Fruit fly (Drosophila melanogaster) whole organism, wandering third instar larva: ENCODE measurements around the gene Dpm2.
A peak's percentile ranks its signal among the peaks of the same experiment; 100 is the strongest.

Source experiments
- Abd-B ChIP-seq: fragments of >200 bp; optimal IDR thresholded peaks from 2 replicates; lab custom pipeline; 2017; ENCODE audit warnings: missing biosample characterization, missing genetic modification characterization
- CG32264 ChIP-seq: fragments of 200-800 bp; sonication (Bioruptor generic); optimal IDR thresholded peaks from 2 replicates; lab custom pipeline; 2016; ENCODE audit warnings: missing biosample characterization, missing genetic modification characterization
- CG9705 ChIP-seq: fragments of 200-800 bp; sonication (Bioruptor generic); optimal IDR thresholded peaks from 2 replicates; lab custom pipeline; 2018; ENCODE audit warnings: missing biosample characterization, mild to moderate bottlenecking, missing genetic modification characterization
- CrebA ChIP-seq: fragments of 200-800 bp; sonication (Bioruptor generic); optimal IDR thresholded peaks from 2 replicates; lab custom pipeline; 2016; ENCODE audit warnings: missing biosample characterization, mild to moderate bottlenecking, missing genetic modification characterization, borderline replicate concordance
- Dif ChIP-seq: fragments of 200-275, 200-300 bp; sonication (Bioruptor generic); optimal IDR thresholded peaks from 2 replicates; lab custom pipeline; 2018; ENCODE audit warnings: missing biosample characterization, missing genetic modification characterization; ENCODE audit not compliant: partially characterized antibody
- GATAd ChIP-seq: sonication (Bioruptor generic); optimal IDR thresholded peaks from 2 replicates; lab custom pipeline; 2016; ENCODE audit warnings: missing biosample characterization, missing genetic modification characterization
- HLH106 ChIP-seq: fragments of 200-800 bp; optimal IDR thresholded peaks from 3 replicates; lab custom pipeline; 2019; ENCODE audit warnings: missing biosample characterization, mild to moderate bottlenecking, missing genetic modification characterization, moderate library complexity
- Hnf4 ChIP-seq: fragments of 200-800 bp; sonication (Bioruptor generic); optimal IDR thresholded peaks from 2 replicates; lab custom pipeline; 2016; ENCODE audit warnings: missing biosample characterization, mild to moderate bottlenecking, missing genetic modification characterization
- Hr83 ChIP-seq: fragments of 200-300 bp; sonication (Bioruptor generic); optimal IDR thresholded peaks from 2 replicates; lab custom pipeline; 2016; ENCODE audit warnings: missing biosample characterization, mild to moderate bottlenecking, missing genetic modification characterization, moderate library complexity; ENCODE audit not compliant: poor library complexity, severe bottlenecking
- Jra ChIP-seq: sonication (Bioruptor generic); optimal IDR thresholded peaks from 2 replicates; lab custom pipeline; 2016; ENCODE audit warnings: missing biosample characterization, missing genetic modification characterization
- Mio ChIP-seq: sonication (Bioruptor generic); optimal IDR thresholded peaks from 2 replicates; lab custom pipeline; 2016; ENCODE audit warnings: missing biosample characterization, missing genetic modification characterization
- Myc ChIP-seq: fragments of >200 bp; optimal IDR thresholded peaks from 2 replicates; lab custom pipeline; 2017
- N ChIP-seq: fragments of >200 bp; optimal IDR thresholded peaks from 2 replicates; lab custom pipeline; 2018; ENCODE audit warnings: missing biosample characterization, missing external identifiers, missing genetic modification characterization
- OdsH ChIP-seq: fragments of 200-800 bp; sonication (Bioruptor generic); optimal IDR thresholded peaks from 2 replicates; lab custom pipeline; 2016; ENCODE audit warnings: missing biosample characterization, mild to moderate bottlenecking, missing genetic modification characterization
- Sp1 ChIP-seq: fragments of 200-800 bp; sonication (Bioruptor generic); optimal IDR thresholded peaks from 3 replicates; lab custom pipeline; 2019; ENCODE audit warnings: missing biosample characterization, mild to moderate bottlenecking, missing genetic modification characterization, moderate library complexity
- Vsx2 ChIP-seq: fragments of 200-300, 225-300 bp; sonication (Bioruptor generic); optimal IDR thresholded peaks from 2 replicates; lab custom pipeline; 2018; ENCODE audit warnings: missing biosample characterization, missing genetic modification characterization; ENCODE audit not compliant: partially characterized antibody
- br ChIP-seq: fragments of 200-800 bp; sonication (Bioruptor generic); optimal IDR thresholded peaks from 2 replicates; lab custom pipeline; 2016; ENCODE audit warnings: missing biosample characterization, missing genetic modification characterization
- brk ChIP-seq: fragments of 200-800 bp; sonication (Bioruptor generic); optimal IDR thresholded peaks from 2 replicates; lab custom pipeline; 2016; ENCODE audit warnings: missing biosample characterization, mild to moderate bottlenecking, missing genetic modification characterization
- dmrt93B ChIP-seq: fragments of 200-800 bp; sonication (Bioruptor generic); optimal IDR thresholded peaks from 2 replicates; lab custom pipeline; 2018; ENCODE audit warnings: missing biosample characterization, mild to moderate bottlenecking, missing genetic modification characterization
- ey ChIP-seq: fragments of 200-800 bp; sonication (Bioruptor generic); optimal IDR thresholded peaks from 2 replicates; lab custom pipeline; 2016; ENCODE audit warnings: missing biosample characterization, missing genetic modification characterization
- foxo ChIP-seq, 2 experiments: fragments of 200-800 bp; sonication (Bioruptor generic); optimal IDR thresholded peaks; 2 replicates in 1 of 2; 3 replicates in 1 of 2; lab custom pipeline; 2016 to 2017; ENCODE audit warnings: missing biosample characterization in 2 of 2, missing genetic modification characterization in 2 of 2
- fru ChIP-seq: fragments of 200-800 bp; sonication (Bioruptor generic); optimal IDR thresholded peaks from 3 replicates; lab custom pipeline; 2016; ENCODE audit warnings: missing biosample characterization, mild to moderate bottlenecking, missing genetic modification characterization
- jim ChIP-seq: fragments of 175-275, 200-325 bp; sonication (Bioruptor generic); optimal IDR thresholded peaks from 2 replicates; lab custom pipeline; 2016; ENCODE audit warnings: missing biosample characterization, mild to moderate bottlenecking, missing genetic modification characterization
- lola ChIP-seq: fragments of >200 bp; optimal IDR thresholded peaks from 2 replicates; lab custom pipeline; 2017; ENCODE audit warnings: missing biosample characterization, missing genetic modification characterization
- psq ChIP-seq: fragments of 200-800 bp; sonication (Bioruptor generic); optimal IDR thresholded peaks from 3 replicates; lab custom pipeline; 2017; ENCODE audit warnings: missing biosample characterization, mild to moderate bottlenecking, missing genetic modification characterization, moderate library complexity
- rgr ChIP-seq: fragments of 200-800 bp; sonication (Bioruptor generic); optimal IDR thresholded peaks from 3 replicates; lab custom pipeline; 2016; ENCODE audit warnings: missing biosample characterization, mild to moderate bottlenecking, missing genetic modification characterization
- tai ChIP-seq: sonication (Bioruptor generic); optimal IDR thresholded peaks from 2 replicates; lab custom pipeline; 2016; ENCODE audit warnings: missing biosample characterization, missing genetic modification characterization
- usp ChIP-seq: fragments of >200 bp; optimal IDR thresholded peaks from 2 replicates; lab custom pipeline; 2017; ENCODE audit warnings: missing biosample characterization, missing genetic modification characterization
- woc ChIP-seq: sonication (Bioruptor generic); optimal IDR thresholded peaks from 2 replicates; lab custom pipeline; 2016; ENCODE audit warnings: missing biosample characterization, mild to moderate bottlenecking, missing genetic modification characterization

The Dpm2 gene

dm6 chr3L:3337345-3337928, 18.1 kb downstream of the Dpm2 start:
- TF ChIP-seq ey (GFP tag; lab: Kevin White, UChicago) (no peak), Vsx2 (GFP tag; lab: Kevin White, UChicago) (peak; percentile 29), CG32264 (GFP tag; lab: Kevin White, UChicago) (no peak), psq (peak; percentile 99), GATAd (GFP tag; lab: Kevin White, UChicago) (no peak)
- TF ChIP-seq, all 38 proteins: peak for 2

- TF ChIP-seq Sp1 (GFP tag; lab: Kevin White, UChicago) (no peak), lola (GFP tag; lab: Kevin White, UChicago) (no peak), tai (GFP tag; lab: Kevin White, UChicago) (no peak), CG9705 (GFP tag; lab: Kevin White, UChicago) (no peak), Mio (GFP tag; lab: Kevin White, UChicago) (no peak), Jra (no peak), ey (GFP tag; lab: Kevin White, UChicago) (no peak), Hnf4 (GFP tag; lab: Kevin White, UChicago) (no peak), Vsx2 (GFP tag; lab: Kevin White, UChicago) (no peak), Abd-B (GFP tag; lab: Kevin White, UChicago) (no peak), CrebA (GFP tag; lab: Kevin White, UChicago) (no peak), HLH106 (tag; lab: Kevin White, UChicago) (no peak), usp (GFP tag; lab: Kevin White, UChicago) (no peak), fru (no peak)
Measured at dm6 chr3L:3338028-3338855, 18.9 kb downstream of the Dpm2 start.

- no peak for TF ChIP-seq Jra
- TF ChIP-seq lola (GFP tag; lab: Kevin White, UChicago): no peak
- no peak for TF ChIP-seq Hr83 (GFP tag; lab: Kevin White, UChicago)
- TF ChIP-seq woc (GFP tag; lab: Kevin White, UChicago): no peak
- no peak for TF ChIP-seq rgr (GFP tag; lab: Kevin White, UChicago)
- no peak for TF ChIP-seq dmrt93B
- no peak for TF ChIP-seq jim (GFP tag; lab: Kevin White, UChicago)
- TF ChIP-seq Dif: no peak
- TF ChIP-seq Mio (GFP tag; lab: Kevin White, UChicago): no peak
- no peak for TF ChIP-seq Hnf4 (GFP tag; lab: Kevin White, UChicago)
- TF ChIP-seq Sp1 (GFP tag; lab: Kevin White, UChicago): no peak
- no peak for TF ChIP-seq Myc (lab: Kevin White, UChicago)
- no peak for TF ChIP-seq CrebA (GFP tag; lab: Kevin White, UChicago)
- no peak for TF ChIP-seq N (GFP tag; lab: Kevin White, UChicago)
- TF ChIP-seq HLH106 (tag; lab: Kevin White, UChicago): no peak
- TF ChIP-seq, all 38 proteins: peak for 0
Measured at dm6 chr3L:3338882-3339590, 19.7 kb downstream of the Dpm2 start.

dm6 chr3L:3339695-3340226, 20.4 kb downstream of the Dpm2 start:
- TF ChIP-seq br (peak; percentile 6), brk (GFP tag; lab: Kevin White, UChicago) (no peak), Sp1 (GFP tag; lab: Kevin White, UChicago) (peak; percentile 26), ey (GFP tag; lab: Kevin White, UChicago) (peak; percentile 58), OdsH (GFP tag; lab: Kevin White, UChicago) (peak; percentile 14), Vsx2 (GFP tag; lab: Kevin White, UChicago) (no peak), GATAd (GFP tag; lab: Kevin White, UChicago) (no peak), psq (peak; percentile 13), foxo (GFP tag; optimal IDR thresholded peaks at IDR 0.05; lab: Kevin White, UChicago) (peak in 1 of 2 experiments; percentile 18), rgr (GFP tag; lab: Kevin White, UChicago) (peak; percentile 58), fru (peak; percentile 44), Hnf4 (GFP tag; lab: Kevin White, UChicago) (peak; percentile 10), HLH106 (tag; lab: Kevin White, UChicago) (peak; percentile 35)
